Worm (Caenorhabditis elegans) whole organism, midembryonic: Measurements from ENCODE around the gene srh-171.

Source experiments
- flt-1 ChIP-seq: fragments of 200-800 bp; sonication (Bioruptor generic); IDR thresholded peaks from 2 replicates; pipeline ENCODE4 v1.3.6; 2022; ENCODE audit warnings: missing genetic modification characterization, missing compliant biosample characterization
- tab-1 ChIP-seq: fragments of 200-800 bp; sonication (Bioruptor generic); IDR thresholded peaks from 2 replicates; pipeline ENCODE4 v1.3.6; 2022; ENCODE audit warnings: missing genetic modification characterization, missing compliant biosample characterization

ce11 chrV:20004385-20004784 lies 38.9 kb downstream of the srh-171 start, which contains the start of gene unc-51:
- TF ChIP-seq flt-1 (GFP tag; lab: Robert Waterston, UW) (no peak), tab-1 (GFP tag; lab: Robert Waterston, UW) (no peak)
